Worm (Caenorhabditis elegans) whole organism, L4/young adult: ENCODE data around the gene Y53G8AL.1.

Experiments
- W03F9.2 ChIP-seq: fragments of 150-350 bp; optimal IDR thresholded peaks from 2 replicates; lab custom pipeline; 2014; ENCODE audit warnings: missing biosample characterization, missing genetic modification characterization
- him-1 ChIP-seq: sonication (generic microtip); optimal IDR thresholded peaks from 2 replicates; lab custom pipeline; 2016; ENCODE audit warnings: missing genotype, missing genetic modification reagents, missing genetic modification characterization, missing compliant biosample characterization

- TF ChIP-seq him-1 (tag; lab: Kevin White, UChicago), result no peak
- TF ChIP-seq W03F9.2 (tag; lab: Kevin White, UChicago), result no peak
Observed at ce11 chrIII:3185232-3185631, 47.7 kb upstream of the Y53G8AL.1 start.
